Worm (Caenorhabditis elegans) whole organism, L3 larva: ENCODE data around the gene pgph-3.

Experiments
- R02D3.7 ChIP-seq: fragments of 150-350 bp; optimal IDR thresholded peaks from 2 replicates; lab custom pipeline; 2014; ENCODE audit warnings: missing biosample characterization, missing genetic modification characterization
- elt-3 ChIP-seq, 3 experiments: fragments of 150-350 bp in 1 of 3; sonication (generic microtip) in 2 of 3; optimal IDR thresholded peaks; 2 replicates in 2 of 3; 4 replicates in 1 of 3; lab custom pipeline; 2014 to 2017; ENCODE audit warnings: missing biosample characterization in 3 of 3, missing genetic modification characterization in 3 of 3

DNA sequence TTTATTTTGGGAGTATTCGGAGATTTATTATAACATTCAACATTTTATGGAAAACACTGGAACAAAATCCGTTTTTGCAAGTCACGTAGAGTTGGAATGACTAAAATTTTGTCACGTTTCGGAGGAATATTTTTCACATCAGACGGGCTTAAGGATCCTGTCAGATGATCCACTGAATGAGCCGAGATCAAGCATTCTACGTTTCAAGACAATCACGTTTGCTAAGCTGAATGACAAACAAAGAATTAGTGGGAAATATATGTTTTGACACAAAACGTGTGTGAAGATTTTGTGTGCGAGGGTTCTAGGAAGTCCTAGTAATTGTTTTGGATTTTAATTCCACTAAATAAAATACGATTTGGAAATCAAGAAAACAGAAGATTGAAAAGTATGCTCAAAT, 24.2 kb downstream of the pgph-3 start:
- TF ChIP-seq elt-3 (tag; optimal IDR thresholded peaks at IDR 0.05; lab: Kevin White, UChicago) (no peak), R02D3.7 (no peak)
